Fruit fly (Drosophila melanogaster): ENCODE measurements around the gene ppk24.
A peak's percentile ranks its signal among the peaks of the same experiment; 100 is the strongest.

DNA sequence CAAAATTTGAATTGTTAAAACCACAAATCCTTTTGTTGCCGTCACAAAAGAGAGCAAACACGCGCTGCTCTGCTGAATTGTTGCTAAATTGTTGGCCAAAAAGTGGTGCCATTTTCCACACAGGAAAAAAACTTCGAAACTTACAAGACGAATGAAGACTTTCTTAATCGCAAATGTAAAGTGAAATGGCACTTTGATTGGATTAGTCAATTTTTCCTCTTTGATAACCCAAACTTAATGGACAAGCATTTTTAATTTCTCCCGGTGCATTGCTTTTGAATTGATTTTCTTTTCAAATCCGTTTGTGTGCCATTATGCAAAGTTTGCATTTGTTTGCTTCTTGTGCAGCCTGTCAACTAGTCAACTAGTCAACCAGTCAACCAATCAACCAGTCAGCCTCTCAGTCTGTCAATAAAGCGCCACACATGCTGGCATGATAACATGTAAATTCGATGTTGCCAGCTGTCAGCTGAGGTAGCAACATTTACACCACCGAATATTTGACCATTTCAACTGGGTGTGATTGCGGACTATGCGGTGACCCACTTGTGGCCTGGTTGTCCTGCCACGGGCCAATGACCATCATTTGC lies 22.4 kb upstream of the ppk24 start:
- no peak for TF ChIP-seq Pif1B (GFP tag; optimal IDR thresholded peaks at IDR 0.05)
- no peak for TF ChIP-seq EcR (GFP tag; optimal IDR thresholded peaks at IDR 0.05)
- no peak for TF ChIP-seq rn (GFP tag; IDR thresholded peaks at IDR 0.05)
- peak; percentile 75 for TF ChIP-seq CG32121 (GFP tag; IDR thresholded peaks at IDR 0.05)
- TF ChIP-seq Snoo (tag; optimal IDR thresholded peaks at IDR 0.05), result no peak
- TF ChIP-seq CG8159 (tag; optimal IDR thresholded peaks at IDR 0.05), result no peak
- peak; percentile 30; the same call in 1 of the 2 replicates for TF ChIP-seq CG12605 (GFP tag; IDR thresholded peaks at IDR 0.05)

Measured in whole organism, pupa.